Fruit fly (Drosophila melanogaster) whole organism, wandering third instar larva: ENCODE measurements around the gene CG32074.

Experiments
- Hr78 ChIP-seq: fragments of >200 bp; optimal IDR thresholded peaks from 2 replicates; lab custom pipeline; 2017; ENCODE audit warnings: missing biosample characterization, missing genetic modification characterization
- Myc ChIP-seq: fragments of >200 bp; optimal IDR thresholded peaks from 2 replicates; lab custom pipeline; 2017
- br ChIP-seq: fragments of 200-800 bp; sonication (Bioruptor generic); optimal IDR thresholded peaks from 2 replicates; lab custom pipeline; 2016; ENCODE audit warnings: missing biosample characterization, missing genetic modification characterization
- brk ChIP-seq: fragments of 200-800 bp; sonication (Bioruptor generic); optimal IDR thresholded peaks from 2 replicates; lab custom pipeline; 2016; ENCODE audit warnings: missing biosample characterization, mild to moderate bottlenecking, missing genetic modification characterization
- dl ChIP-seq, 2 experiments: fragments of 175-275, 200-275 bp in 1 of 2; fragments of 200-275 bp in 1 of 2; sonication (Bioruptor generic); optimal IDR thresholded peaks; lab custom pipeline; 2018; ENCODE audit warnings: mild to moderate bottlenecking in 2 of 2, missing biosample characterization in 2 of 2, missing genetic modification characterization in 2 of 2, moderate library complexity in 2 of 2; ENCODE audit not compliant: partially characterized antibody in 2 of 2, insufficient read depth in 1 of 2
- dmrt93B ChIP-seq: fragments of 200-800 bp; sonication (Bioruptor generic); optimal IDR thresholded peaks from 2 replicates; lab custom pipeline; 2018; ENCODE audit warnings: missing biosample characterization, mild to moderate bottlenecking, missing genetic modification characterization
- h ChIP-seq: fragments of 200-800 bp; sonication (Bioruptor generic); optimal IDR thresholded peaks from 3 replicates; lab custom pipeline; 2016; ENCODE audit warnings: missing biosample characterization, mild to moderate bottlenecking, missing genetic modification characterization
- jim ChIP-seq: fragments of 175-275, 200-325 bp; sonication (Bioruptor generic); optimal IDR thresholded peaks from 2 replicates; lab custom pipeline; 2016; ENCODE audit warnings: missing biosample characterization, mild to moderate bottlenecking, missing genetic modification characterization

DNA sequence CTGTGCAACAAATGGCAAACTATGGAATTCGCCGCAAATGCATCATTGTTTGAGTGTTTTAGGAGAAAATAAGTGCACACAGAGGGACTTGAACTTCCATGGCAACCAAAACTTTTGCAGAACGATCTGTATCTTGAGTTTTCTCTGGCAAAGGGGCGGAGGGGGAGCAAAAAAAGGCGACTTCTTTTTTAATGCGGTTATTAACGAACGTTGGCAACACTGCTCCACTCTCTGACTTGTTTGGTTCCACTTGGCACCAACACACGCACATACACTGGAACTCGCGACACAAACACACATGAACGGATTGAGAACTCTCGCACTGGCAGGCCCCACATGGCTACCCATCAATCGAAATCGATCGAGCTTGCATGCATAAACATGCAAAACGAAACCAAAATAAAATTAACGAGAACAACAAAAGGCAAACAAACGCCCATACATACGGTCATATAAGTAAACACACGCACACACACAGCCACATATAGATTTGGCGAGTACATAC, 12.7 kb downstream of the CG32074 start:
- TF ChIP-seq dl (GFP tag; optimal IDR thresholded peaks at IDR 0.05; lab: Kevin White, UChicago; ENCODE audit: insufficient read depth in 1 of 2, partially characterized antibody in 2 of 2) (no peak), br (GFP tag; lab: Kevin White, UChicago) (no peak), dmrt93B (GFP tag; lab: Kevin White, UChicago) (peak; percentile 6), Myc (no peak), brk (GFP tag; lab: Kevin White, UChicago) (no peak), h (no peak), jim (GFP tag; lab: Kevin White, UChicago) (peak; percentile 42), Hr78 (GFP tag; lab: Kevin White, UChicago) (no peak)
